Worm (Caenorhabditis elegans) whole organism, L2 larva: Measurements from ENCODE around the gene F48G7.5.

Experiments used
- C34F6.9 ChIP-seq: fragments of 150-350 bp; optimal IDR thresholded peaks from 2 replicates; lab custom pipeline; 2014; ENCODE audit warnings: missing biosample characterization, missing genetic modification characterization
- F13H6.1 ChIP-seq: sonication (generic microtip); optimal IDR thresholded peaks from 2 replicates; lab custom pipeline; 2016; ENCODE audit warnings: missing genetic modification characterization, missing compliant biosample characterization
- R02D3.7 ChIP-seq: fragments of 150-350 bp; optimal IDR thresholded peaks from 2 replicates; lab custom pipeline; 2014; ENCODE audit warnings: missing biosample characterization, missing genetic modification characterization
- Y55F3AM.14 ChIP-seq: fragments of 200-800 bp; sonication (Bioruptor generic); optimal IDR thresholded peaks from 2 replicates; lab custom pipeline; 2018; ENCODE audit warnings: mild to moderate bottlenecking, missing genetic modification characterization, missing compliant biosample characterization
- aly-2 ChIP-seq: fragments of 150-350 bp; optimal IDR thresholded peaks from 2 replicates; lab custom pipeline; 2014; ENCODE audit warnings: missing biosample characterization, missing genetic modification characterization
- ceh-16 ChIP-seq: fragments of 150-350 bp; optimal IDR thresholded peaks from 2 replicates; lab custom pipeline; 2014; ENCODE audit warnings: missing biosample characterization, missing genetic modification characterization
- ceh-82 ChIP-seq: fragments of 150-350 bp; optimal IDR thresholded peaks from 2 replicates; lab custom pipeline; 2014; ENCODE audit warnings: missing biosample characterization, missing genetic modification characterization
- crh-2 ChIP-seq: sonication (generic microtip); optimal IDR thresholded peaks from 2 replicates; lab custom pipeline; 2017; ENCODE audit warnings: missing biosample characterization, missing genetic modification characterization
- dmd-4 ChIP-seq: sonication (generic microtip); optimal IDR thresholded peaks from 2 replicates; lab custom pipeline; 2017; ENCODE audit warnings: missing biosample characterization, missing genetic modification characterization
- elt-1 ChIP-seq: fragments of 150-350 bp; optimal IDR thresholded peaks from 2 replicates; lab custom pipeline; 2014; ENCODE audit warnings: missing biosample characterization, missing genetic modification characterization
- elt-3 ChIP-seq: sonication (generic microtip); optimal IDR thresholded peaks from 2 replicates; lab custom pipeline; 2017; ENCODE audit warnings: missing biosample characterization, missing genetic modification characterization
- gmeb-1 ChIP-seq: fragments of 150-350 bp; optimal IDR thresholded peaks from 2 replicates; lab custom pipeline; 2014; ENCODE audit warnings: missing biosample characterization, missing genetic modification characterization
- lin-11 ChIP-seq: fragments of 150-350 bp; sonication (generic microtip); optimal IDR thresholded peaks from 2 replicates; lab custom pipeline; 2014; ENCODE audit warnings: missing biosample characterization, missing genetic modification characterization, inconsistent platforms, mixed read lengths
- lin-13 ChIP-seq: fragments of 150-350 bp; optimal IDR thresholded peaks from 2 replicates; lab custom pipeline; 2014; ENCODE audit warnings: missing biosample characterization, missing genetic modification reagents, missing genetic modification characterization
- lin-39 ChIP-seq: fragments of 150-350 bp; optimal IDR thresholded peaks from 2 replicates; lab custom pipeline; 2014; ENCODE audit warnings: missing biosample characterization, missing genetic modification reagents, missing genetic modification characterization
- lsy-2 ChIP-seq, 2 experiments: fragments of 150-350 bp in 1 of 2; sonication (generic microtip) in 1 of 2; optimal IDR thresholded peaks; 2 replicates each; lab custom pipeline; 2014 to 2017; ENCODE audit warnings: missing biosample characterization in 2 of 2, missing genetic modification characterization in 2 of 2
- mbf-1 ChIP-seq: sonication (generic microtip); optimal IDR thresholded peaks from 2 replicates; lab custom pipeline; 2017; ENCODE audit warnings: missing biosample characterization, missing genetic modification characterization
- mdl-1 ChIP-seq, 2 experiments: fragments of 150-350 bp in 1 of 2; sonication (generic microtip) in 1 of 2; optimal IDR thresholded peaks; 2 replicates each; lab custom pipeline; 2017; ENCODE audit warnings: missing biosample characterization in 2 of 2, missing genetic modification characterization in 2 of 2
- nhr-10 ChIP-seq: sonication (generic microtip); optimal IDR thresholded peaks from 2 replicates; lab custom pipeline; 2017; ENCODE audit warnings: missing biosample characterization, missing genetic modification characterization
- nhr-11 ChIP-seq: fragments of 150-350 bp; optimal IDR thresholded peaks from 2 replicates; lab custom pipeline; 2014; ENCODE audit warnings: missing biosample characterization, missing genetic modification characterization
- nhr-12 ChIP-seq: fragments of 150-350 bp; optimal IDR thresholded peaks from 2 replicates; lab custom pipeline; 2014; ENCODE audit warnings: missing biosample characterization, missing genetic modification characterization
- nhr-21 ChIP-seq: fragments of 150-350 bp; optimal IDR thresholded peaks from 2 replicates; lab custom pipeline; 2014; ENCODE audit warnings: missing biosample characterization, missing genetic modification characterization
- nhr-237 ChIP-seq: fragments of 150-350 bp; optimal IDR thresholded peaks from 2 replicates; lab custom pipeline; 2014; ENCODE audit warnings: missing biosample characterization, missing genetic modification characterization
- nhr-25 ChIP-seq: fragments of 150-350 bp; sonication (generic microtip); optimal IDR thresholded peaks from 3 replicates; lab custom pipeline; 2014; ENCODE audit warnings: missing biosample characterization, missing genetic modification characterization
- nhr-6 ChIP-seq: fragments of 150-350 bp; optimal IDR thresholded peaks from 2 replicates; lab custom pipeline; 2014; ENCODE audit warnings: missing biosample characterization, missing genetic modification characterization
- nhr-77 ChIP-seq: fragments of 150-350 bp; optimal IDR thresholded peaks from 2 replicates; lab custom pipeline; 2014; ENCODE audit warnings: missing biosample characterization, missing genetic modification characterization
- skn-1 ChIP-seq: sonication (generic microtip); optimal IDR thresholded peaks from 2 replicates; lab custom pipeline; 2017; ENCODE audit warnings: missing biosample characterization, missing genetic modification characterization
- sma-9 ChIP-seq, 2 experiments: fragments of 150-350 bp in 1 of 2; sonication (generic microtip) in 1 of 2; optimal IDR thresholded peaks; 2 replicates each; lab custom pipeline; 2014 to 2016; ENCODE audit warnings: missing genetic modification characterization in 2 of 2, mild to moderate bottlenecking in 1 of 2, missing biosample characterization in 1 of 2, missing compliant biosample characterization in 1 of 2, missing genetic modification reagents in 1 of 2, moderate library complexity in 1 of 2
- unc-39 ChIP-seq: fragments of 150-350 bp; optimal IDR thresholded peaks from 2 replicates; lab custom pipeline; 2014; ENCODE audit warnings: missing biosample characterization, missing genetic modification characterization
- unc-62 ChIP-seq: fragments of 150-350 bp; optimal IDR thresholded peaks from 2 replicates; lab custom pipeline; 2014; ENCODE audit warnings: missing biosample characterization, missing genetic modification reagents, missing genetic modification characterization
- zag-1 ChIP-seq: fragments of 150-350 bp; optimal IDR thresholded peaks from 2 replicates; lab custom pipeline; 2014; ENCODE audit warnings: missing biosample characterization, missing genetic modification characterization
- ztf-1 ChIP-seq: fragments of 200-800 bp; sonication (Bioruptor generic); conservative IDR thresholded peaks from 2 replicates; pipeline ENCODE4 v1.3.6; 2022; ENCODE audit warnings: missing genetic modification characterization, missing compliant biosample characterization
- ztf-11 ChIP-seq: sonication (generic microtip); optimal IDR thresholded peaks from 2 replicates; lab custom pipeline; 2017; ENCODE audit warnings: missing biosample characterization, missing genetic modification characterization
- ztf-4 ChIP-seq: fragments of 150-350 bp; optimal IDR thresholded peaks from 2 replicates; lab custom pipeline; 2014; ENCODE audit warnings: missing biosample characterization, missing genetic modification characterization

F48G7.5 gene

DNA sequence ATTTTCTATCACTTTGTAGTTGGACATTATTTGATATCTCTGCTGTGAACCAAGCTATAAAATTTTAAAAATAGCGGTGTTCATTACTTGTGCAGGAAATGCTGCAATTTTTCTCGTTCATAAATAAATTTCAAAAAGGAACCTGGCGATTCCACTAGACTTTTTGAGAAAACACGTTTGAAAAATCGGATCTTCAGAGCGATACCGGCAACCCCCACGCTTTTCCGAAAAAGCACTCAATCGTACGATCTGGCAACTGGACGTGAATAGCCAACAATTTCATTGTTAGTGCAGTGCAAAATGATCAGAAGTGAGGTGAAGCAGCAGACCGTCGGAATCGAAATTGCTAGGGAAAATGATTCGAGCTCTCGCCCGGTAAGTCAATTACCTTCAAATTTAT lies 41.1 kb downstream of the F48G7.5 start, which contains the start of gene nstp-7:
nstp-7 (plus strand) TSS at position 301 of the 400 bp plus-strand sequence.
- TF ChIP-seq unc-62 (GFP tag; lab: Kevin White, UChicago) (no peak), ztf-4 (tag; lab: Kevin White, UChicago) (no peak), skn-1 (tag; lab: Kevin White, UChicago) (no peak), unc-39 (tag; lab: Kevin White, UChicago) (no peak), lin-39 (tag; lab: Kevin White, UChicago) (no peak), lin-13 (GFP tag; lab: Kevin White, UChicago) (no peak), crh-2 (no peak), zag-1 (no peak), ceh-16 (tag; lab: Kevin White, UChicago) (no peak), nhr-237 (tag; lab: Kevin White, UChicago) (no peak), nhr-12 (tag; lab: Kevin White, UChicago) (no peak), mdl-1 (tag; optimal IDR thresholded peaks at IDR 0.05; lab: Kevin White, UChicago) (no peak), nhr-6 (no peak), elt-3 (tag; lab: Kevin White, UChicago) (no peak), Y55F3AM.14 (no peak), nhr-77 (tag; lab: Kevin White, UChicago) (no peak), sma-9 (GFP tag; optimal IDR thresholded peaks at IDR 0.05; lab: Kevin White, UChicago) (no peak), sma-9 (tag; optimal IDR thresholded peaks at IDR 0.05; lab: Kevin White, UChicago) (no peak), R02D3.7 (tag; lab: Kevin White, UChicago) (no peak), ztf-1 (GFP tag; lab: Robert Waterston, UW) (no peak), nhr-25 (no peak)

DNA sequence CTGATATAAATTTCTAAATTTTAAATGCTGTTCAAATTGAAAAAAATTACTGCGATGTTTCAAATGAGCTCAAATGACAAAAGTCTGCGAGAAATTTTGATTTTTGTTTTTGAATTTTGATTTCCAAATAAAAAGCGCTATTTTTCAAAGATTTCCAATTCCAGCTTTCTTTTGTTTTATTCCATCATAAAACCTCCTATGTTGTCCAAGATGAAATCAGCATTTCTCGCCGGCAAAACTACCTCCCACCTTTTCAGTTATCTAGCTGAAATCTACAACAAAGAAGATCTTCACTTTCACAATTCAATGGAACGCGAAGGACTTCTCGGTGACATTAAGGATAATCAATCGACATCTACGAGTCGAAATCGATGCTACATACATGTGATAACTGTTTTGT lies 43.8 kb downstream of the F48G7.5 start, which contains the start of gene K06H6.4:
K06H6.4 (plus strand) TSS at position 301 of the 400 bp plus-strand sequence.
- TF ChIP-seq crh-2 (no peak), nhr-237 (tag; lab: Kevin White, UChicago) (no peak), unc-39 (tag; lab: Kevin White, UChicago) (no peak), lin-13 (GFP tag; lab: Kevin White, UChicago) (no peak), nhr-10 (no peak), lsy-2 (tag; optimal IDR thresholded peaks at IDR 0.05; lab: Kevin White, UChicago) (no peak), nhr-21 (tag; lab: Kevin White, UChicago) (no peak), sma-9 (GFP tag; optimal IDR thresholded peaks at IDR 0.05; lab: Kevin White, UChicago) (no peak), sma-9 (tag; optimal IDR thresholded peaks at IDR 0.05; lab: Kevin White, UChicago) (no peak), lin-11 (tag; lab: Kevin White, UChicago) (no peak), dmd-4 (tag; lab: Kevin White, UChicago) (no peak)

DNA sequence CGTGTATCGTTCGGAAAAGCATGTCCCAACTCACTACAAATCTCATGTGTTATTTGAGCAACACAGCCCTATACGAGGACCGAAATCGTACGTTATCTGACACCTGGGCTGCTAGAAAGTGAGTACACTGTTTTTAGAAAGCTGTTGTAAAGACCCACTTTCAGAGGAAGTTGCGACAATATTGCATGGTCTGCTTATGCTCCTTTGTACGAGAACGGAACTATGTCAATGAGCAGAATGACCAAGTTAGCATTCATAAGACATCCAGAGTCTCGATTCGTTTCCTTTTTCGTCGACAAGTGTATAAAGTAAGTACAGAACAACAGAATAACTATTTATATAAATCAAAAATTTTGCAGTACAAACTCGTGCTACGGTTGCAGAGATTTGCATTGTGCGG lies 45.8 kb downstream of the F48G7.5 start:
- no peak for TF ChIP-seq R02D3.7 (tag; lab: Kevin White, UChicago)
- TF ChIP-seq nhr-237 (tag; lab: Kevin White, UChicago): no peak
- TF ChIP-seq lsy-2 (tag; optimal IDR thresholded peaks at IDR 0.05; lab: Kevin White, UChicago): no peak
- TF ChIP-seq elt-1 (tag; lab: Kevin White, UChicago): no peak
- TF ChIP-seq mbf-1 (tag; lab: Kevin White, UChicago): no peak
- no peak for TF ChIP-seq aly-2 (tag; lab: Kevin White, UChicago)
- TF ChIP-seq ztf-11: no peak
- TF ChIP-seq sma-9 (GFP tag; optimal IDR thresholded peaks at IDR 0.05; lab: Kevin White, UChicago): no peak
- no peak for TF ChIP-seq sma-9 (tag; optimal IDR thresholded peaks at IDR 0.05; lab: Kevin White, UChicago)
- no peak for TF ChIP-seq skn-1 (tag; lab: Kevin White, UChicago)
- TF ChIP-seq ceh-82: no peak

DNA sequence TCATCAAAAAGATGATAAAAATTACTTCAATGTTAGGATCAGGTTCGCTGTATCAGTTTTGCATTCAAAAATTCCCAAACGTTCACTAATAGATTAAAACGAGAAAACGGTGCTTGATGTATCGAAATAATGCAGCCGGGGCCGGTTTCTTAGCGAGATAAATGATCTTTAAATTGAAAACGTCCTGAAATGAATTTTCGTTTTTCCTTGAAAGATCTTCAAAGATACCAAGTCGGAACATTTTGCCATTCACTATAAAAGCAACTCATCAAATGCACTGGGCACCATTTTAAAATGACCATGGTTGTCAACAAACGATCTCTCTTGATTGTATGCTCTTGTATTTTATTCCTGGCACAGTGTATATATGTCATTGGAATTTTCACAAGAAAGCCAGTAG lies 46.7 kb downstream of the F48G7.5 start, which contains the start of gene K06H6.5:
K06H6.5 (plus strand) TSS at position 301 of the 400 bp plus-strand sequence.
- no peak for TF ChIP-seq zag-1
- no peak for TF ChIP-seq nhr-21 (tag; lab: Kevin White, UChicago)
- no peak for TF ChIP-seq ceh-16 (tag; lab: Kevin White, UChicago)
- TF ChIP-seq C34F6.9 (tag; lab: Kevin White, UChicago): no peak
- TF ChIP-seq gmeb-1 (tag; lab: Kevin White, UChicago): no peak
- TF ChIP-seq nhr-11: no peak
- no peak for TF ChIP-seq mbf-1 (tag; lab: Kevin White, UChicago)

DNA sequence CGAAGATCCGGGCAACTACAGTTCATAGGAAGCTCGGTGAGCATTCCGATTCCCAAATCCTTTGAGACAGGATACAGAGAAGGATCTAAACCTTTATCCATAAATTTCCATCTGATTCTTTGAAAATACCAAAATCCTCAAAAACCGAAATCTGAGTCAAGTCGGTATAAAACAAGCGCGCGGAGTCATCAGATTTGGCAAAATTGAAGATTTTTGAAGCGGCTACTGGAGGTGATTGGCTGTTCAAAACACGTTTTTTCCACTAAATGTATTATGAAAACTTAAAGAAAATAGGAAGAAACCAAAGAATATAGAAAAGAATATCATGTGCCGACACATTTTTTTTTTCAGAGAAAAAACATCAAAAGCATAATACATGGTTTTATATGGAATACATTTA lies 48.1 kb downstream of the F48G7.5 start, which contains the start of gene C14C6.13:
C14C6.13 (minus strand) TSS at position 101 of the 400 bp plus-strand sequence.
- TF ChIP-seq sma-9 (GFP tag; optimal IDR thresholded peaks at IDR 0.05; lab: Kevin White, UChicago): no peak
- TF ChIP-seq sma-9 (tag; optimal IDR thresholded peaks at IDR 0.05; lab: Kevin White, UChicago): no peak
- no peak for TF ChIP-seq lsy-2 (tag; optimal IDR thresholded peaks at IDR 0.05; lab: Kevin White, UChicago)
- no peak for TF ChIP-seq crh-2
- no peak for TF ChIP-seq lin-39 (tag; lab: Kevin White, UChicago)
- TF ChIP-seq dmd-4 (tag; lab: Kevin White, UChicago): no peak
- no peak for TF ChIP-seq ceh-82
- no peak for TF ChIP-seq nhr-6
- TF ChIP-seq mbf-1 (tag; lab: Kevin White, UChicago): no peak
- no peak for TF ChIP-seq ceh-16 (tag; lab: Kevin White, UChicago)
- TF ChIP-seq mdl-1 (tag; optimal IDR thresholded peaks at IDR 0.05; lab: Kevin White, UChicago): no peak
- TF ChIP-seq R02D3.7 (tag; lab: Kevin White, UChicago): no peak
- TF ChIP-seq nhr-21 (tag; lab: Kevin White, UChicago): no peak
- TF ChIP-seq zag-1: no peak
- no peak for TF ChIP-seq elt-3 (tag; lab: Kevin White, UChicago)
- no peak for TF ChIP-seq F13H6.1 (tag; lab: Kevin White, UChicago)
